Worm (Caenorhabditis elegans): Measurements from ENCODE around the gene K08F9.1.

DNA sequence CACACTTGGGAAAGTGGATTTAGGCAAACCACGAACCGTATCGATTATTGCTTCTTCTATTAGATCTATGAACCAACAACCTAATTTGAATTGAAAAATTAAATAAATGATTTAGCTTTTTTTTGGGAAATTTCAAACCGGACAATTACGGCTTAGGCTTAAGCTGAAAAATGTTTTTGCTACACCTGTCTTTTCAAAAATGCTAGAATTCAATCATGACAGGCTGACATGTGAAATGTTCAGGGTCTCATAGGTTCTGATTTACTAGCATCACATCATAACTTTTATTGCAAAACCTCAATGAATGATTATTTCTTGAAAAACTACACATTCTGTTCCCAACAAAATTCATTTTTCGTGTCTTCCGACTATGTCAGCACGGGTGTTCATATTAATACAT, 10.1 kb upstream of the K08F9.1 start, which contains the start of gene srh-55:
- TF ChIP-seq ztf-23 (GFP tag; IDR thresholded peaks at IDR 0.05) (no peak), flt-1 (GFP tag; IDR thresholded peaks at IDR 0.05) (no peak), ztf-29 (GFP tag; IDR thresholded peaks at IDR 0.05) (no peak)
